Worm (Caenorhabditis elegans) whole organism, midembryonic: ENCODE measurements around the gene hlh-28.

ENCODE experiments used
- T22C8.4 ChIP-seq: fragments of 200-800 bp; sonication (Bioruptor generic); IDR thresholded peaks from 2 replicates; pipeline ENCODE4 v1.3.6; 2022; ENCODE audit warnings: missing genetic modification characterization, missing compliant biosample characterization
- flt-1 ChIP-seq: fragments of 200-800 bp; sonication (Bioruptor generic); IDR thresholded peaks from 2 replicates; pipeline ENCODE4 v1.3.6; 2022; ENCODE audit warnings: missing genetic modification characterization, missing compliant biosample characterization
- klf-2 ChIP-seq: fragments of 200-800 bp; sonication (Bioruptor generic); conservative IDR thresholded peaks from 2 replicates; pipeline ENCODE4 v1.3.6; 2022; ENCODE audit warnings: missing genetic modification reagents, missing genetic modification characterization, missing compliant biosample characterization
- med-1 ChIP-seq: sonication (generic microtip); optimal IDR thresholded peaks from 2 replicates; lab custom pipeline; 2017; ENCODE audit warnings: missing genetic modification characterization, mild to moderate bottlenecking, missing compliant biosample characterization, antibody characterized with exemption, missing genetic modification reagents; ENCODE audit not compliant: insufficient read depth
- ref-1 ChIP-seq: fragments of 200-800 bp; sonication (Bioruptor generic); conservative IDR thresholded peaks from 2 replicates; pipeline ENCODE4 v1.3.6; 2022; ENCODE audit warnings: missing genetic modification reagents, missing genetic modification characterization, missing compliant biosample characterization
- ztf-23 ChIP-seq: fragments of 200-800 bp; sonication (Bioruptor generic); IDR thresholded peaks from 2 replicates; pipeline ENCODE4 v1.3.6; 2022; ENCODE audit warnings: missing genetic modification reagents, missing genetic modification characterization, missing compliant biosample characterization
- ztf-29 ChIP-seq: fragments of 200-800 bp; sonication (Bioruptor generic); IDR thresholded peaks from 2 replicates; pipeline ENCODE4 v1.3.6; 2022; ENCODE audit warnings: missing genetic modification reagents, missing genetic modification characterization, missing compliant biosample characterization

DNA sequence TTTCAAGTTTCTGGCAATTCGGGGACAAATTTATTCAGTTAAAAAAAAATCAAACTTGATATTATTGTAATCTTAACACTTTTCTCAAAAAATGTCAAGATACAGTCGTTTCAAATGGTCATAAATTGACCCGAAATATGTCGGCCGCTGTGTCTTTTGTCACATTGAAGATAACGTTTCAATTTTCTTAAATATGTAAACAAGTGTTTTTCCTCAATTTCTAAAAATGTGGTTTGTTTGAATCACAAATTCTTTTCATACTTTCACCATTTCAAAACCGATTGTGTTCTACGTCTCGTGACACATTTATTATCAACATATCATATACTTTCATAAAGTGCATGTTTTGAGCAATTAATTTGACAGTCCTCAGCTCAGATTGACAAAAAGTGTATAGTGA is 48.6 kb upstream of the hlh-28 start:
- TF ChIP-seq ztf-29 (GFP tag; lab: Robert Waterston, UW) (no peak), med-1 (no peak), klf-2 (GFP tag; lab: Robert Waterston, UW) (no peak), T22C8.4 (no peak), flt-1 (GFP tag; lab: Robert Waterston, UW) (no peak), ref-1 (GFP tag; lab: Robert Waterston, UW) (no peak), ztf-23 (GFP tag; lab: Robert Waterston, UW) (no peak)
